Fruit fly (Drosophila melanogaster) S2 (cell line): Measurements from ENCODE around the gene Serinc.

Experiments used
- CG8478 ChIP-seq: fragments of >200 bp; optimal IDR thresholded peaks from 2 replicates; lab custom pipeline; 2018
- CTCF ChIP-seq, 2 experiments: fragments of >200 bp; optimal IDR thresholded peaks; 2 replicates each; lab custom pipeline; 2018

DNA sequence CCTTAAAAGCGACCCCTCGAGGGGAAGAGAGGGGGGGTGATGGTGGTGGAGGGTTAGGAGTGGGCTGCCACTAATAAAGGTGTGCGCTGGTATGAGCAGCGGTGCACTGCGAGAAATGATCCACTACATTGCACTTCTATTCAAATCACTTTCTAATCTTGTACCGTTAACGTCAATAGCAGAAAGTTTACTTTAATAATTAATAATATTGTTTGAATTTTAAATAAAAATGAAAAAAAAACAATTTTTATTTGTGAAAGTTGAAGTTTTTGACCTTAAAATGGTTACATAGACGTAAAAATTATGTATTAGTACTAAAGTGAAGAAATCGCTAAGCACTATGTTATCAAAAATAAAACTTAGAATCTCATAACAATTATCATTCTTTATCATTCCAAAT is 19.6 kb upstream of the Serinc start:
- TF ChIP-seq CG8478 (lab: Kevin White, UChicago) (no peak), CTCF (optimal IDR thresholded peaks at IDR 0.05; lab: Kevin White, UChicago) (no peak)
